Worm (Caenorhabditis elegans): ENCODE measurements around the gene twk-24.

DNA sequence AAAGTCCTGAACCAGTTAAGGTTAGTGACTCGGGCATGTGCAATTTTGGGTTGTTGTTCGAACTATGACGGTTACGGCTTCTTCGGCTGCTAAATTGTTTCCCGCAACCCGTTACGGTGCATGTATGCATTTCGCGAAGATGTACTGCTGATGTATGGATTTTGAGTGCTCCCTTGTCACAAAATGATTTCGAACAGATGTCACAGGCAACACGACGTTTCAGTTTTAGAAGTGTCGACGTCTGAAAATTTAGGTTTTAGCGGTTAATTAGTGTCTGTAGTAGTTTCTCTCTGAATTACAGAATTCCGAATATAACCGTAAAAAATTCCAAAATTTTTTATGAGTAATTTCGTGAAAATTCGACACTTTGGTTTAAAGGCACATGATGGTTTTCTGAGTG is 6.6 kb upstream of the twk-24 start:
- TF ChIP-seq ceh-82 (tag; optimal IDR thresholded peaks at IDR 0.05) (no peak), zfp-3 (GFP tag; conservative IDR thresholded peaks at IDR 0.05) (no peak), snpc-4 (tag; optimal IDR thresholded peaks at IDR 0.05) (no peak), unc-62 (GFP tag; optimal IDR thresholded peaks at IDR 0.05 in 1 of 2) (no peak), unc-62 (tag; optimal IDR thresholded peaks at IDR 0.05) (no peak), lsy-2 (tag; optimal IDR thresholded peaks at IDR 0.05) (no peak), hlh-30 (tag; optimal IDR thresholded peaks at IDR 0.05; ENCODE audit: insufficient read depth) (no peak)
